Fruit fly (Drosophila melanogaster): ENCODE data around the gene CG1677.

Gene CG1677

DNA sequence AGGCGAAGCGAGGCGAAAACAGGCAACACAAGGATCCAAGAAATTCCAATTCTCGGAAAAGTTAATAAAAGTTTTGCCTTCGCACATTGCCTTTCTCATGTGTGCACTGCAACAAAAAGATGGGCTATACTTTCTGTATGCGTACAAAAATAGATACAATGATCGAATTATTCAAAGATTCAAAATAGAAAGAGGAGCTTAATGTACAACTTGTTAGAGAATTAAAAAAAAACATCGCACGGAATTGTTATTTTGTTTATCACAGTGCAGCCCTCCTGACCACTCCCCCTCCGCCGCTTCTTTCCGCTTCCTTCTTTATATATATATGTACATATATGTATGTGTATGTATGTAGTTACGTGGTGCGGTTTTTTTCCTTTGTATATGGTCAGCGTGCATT, 103.3 kb downstream of the CG1677 start (continued):
- TF ChIP-seq Mes4 (GFP tag; optimal IDR thresholded peaks at IDR 0.05) (no peak), Sox102F (GFP tag; optimal IDR thresholded peaks at IDR 0.05) (peak; percentile 43), Taf1 (GFP tag; IDR thresholded peaks at IDR 0.05) (no peak), CG10267 (tag; optimal IDR thresholded peaks at IDR 0.05) (peak; percentile 14), CG10147 (GFP tag; optimal IDR thresholded peaks at IDR 0.05) (no peak), Oli (tag; optimal IDR thresholded peaks at IDR 0.05) (peak; percentile 22), CG1603 (tag; optimal IDR thresholded peaks at IDR 0.05) (peak; percentile 35), Xbp1 (GFP tag; optimal IDR thresholded peaks at IDR 0.05) (peak; percentile 42), nmo (GFP tag; optimal IDR thresholded peaks at IDR 0.05) (peak; percentile 5), zfh1 (GFP tag; IDR thresholded peaks at IDR 0.05) (peak; percentile 65; the same call in 2 of the 3 replicates), CG14667 (GFP tag; IDR thresholded peaks at IDR 0.05) (peak; percentile 21; the same call in 1 of the 2 replicates), CG10366 (GFP tag; IDR thresholded peaks at IDR 0.05) (peak; percentile 29; the same call in 1 of the 2 replicates), tio (GFP tag; optimal IDR thresholded peaks at IDR 0.05) (no peak), pan (optimal IDR thresholded peaks at IDR 0.05) (no peak), pan (GFP tag; optimal IDR thresholded peaks at IDR 0.05 in 1 of 2, IDR thresholded peaks at IDR 0.05 in 1 of 2) (peak in 1 of 2 experiments; percentile 39), ewg (GFP tag; optimal IDR thresholded peaks at IDR 0.05) (peak; percentile 4), CG2678 (tag; optimal IDR thresholded peaks at IDR 0.05) (peak; percentile 15), CG10979 (tag; optimal IDR thresholded peaks at IDR 0.05) (peak; percentile 49), CoRest (tag; optimal IDR thresholded peaks at IDR 0.05) (peak; percentile 35), prd (optimal IDR thresholded peaks at IDR 0.05) (no peak), prd (GFP tag; IDR thresholded peaks at IDR 0.05) (peak; percentile 65; the same call in 2 of the 3 replicates), emc (GFP tag; optimal IDR thresholded peaks at IDR 0.05) (no peak), pum (GFP tag; optimal IDR thresholded peaks at IDR 0.05) (peak; percentile 24), exex (tag; optimal IDR thresholded peaks at IDR 0.05) (no peak), wor (GFP tag; IDR thresholded peaks at IDR 0.05) (0 out of 2 replicates have a peak, but pooled peaks have one; percentile 11), PHDP (tag; optimal IDR thresholded peaks at IDR 0.05) (peak; percentile 1), bowl (GFP tag; IDR thresholded peaks at IDR 0.05) (no peak), schlank (tag; optimal IDR thresholded peaks at IDR 0.05) (no peak)

DNA sequence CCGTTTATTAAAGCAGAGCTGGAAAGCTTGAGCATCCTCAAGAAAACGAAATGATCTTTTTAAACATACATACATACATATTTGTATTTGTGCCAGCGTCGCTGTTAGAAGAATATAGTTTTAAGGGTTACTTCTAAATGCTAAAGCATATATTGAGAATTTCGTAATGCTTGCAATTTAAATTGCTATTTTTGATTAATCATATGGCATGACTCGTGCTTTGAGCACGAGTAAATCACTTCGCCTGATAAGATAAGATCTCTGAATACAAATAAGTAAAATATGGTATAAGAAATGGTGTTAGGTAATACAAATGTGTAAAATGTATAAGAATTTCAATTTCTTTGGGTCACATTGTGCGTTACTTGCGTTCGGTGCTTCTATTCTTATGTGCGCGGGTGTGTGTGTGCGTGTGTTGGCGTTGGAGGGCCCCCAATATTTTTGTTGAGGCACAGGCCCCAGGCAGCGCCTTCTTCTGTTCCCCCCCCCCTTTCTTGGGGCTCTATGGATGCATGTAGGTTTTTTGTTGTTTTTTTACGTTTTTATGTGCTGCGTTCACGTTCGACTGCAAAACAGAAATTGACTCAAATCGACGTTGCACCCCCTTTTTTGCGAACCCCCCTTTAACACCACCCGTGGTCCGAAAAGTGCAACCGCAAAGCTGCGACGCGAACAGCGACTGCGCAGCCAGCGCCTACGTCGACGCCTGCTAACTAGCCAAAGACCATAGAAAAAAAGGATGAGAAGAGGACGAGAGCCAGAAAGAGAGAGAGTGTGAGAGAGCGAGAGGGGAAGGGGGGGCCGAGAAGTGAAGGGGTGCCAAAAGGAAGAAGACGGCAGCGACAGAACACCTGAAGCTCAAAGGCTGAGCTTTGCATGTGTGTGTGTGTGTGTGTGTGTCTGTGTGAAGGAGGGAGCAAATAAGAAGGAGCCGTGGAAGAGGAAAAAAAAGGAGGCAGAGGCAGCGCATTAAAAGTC, 104.0 kb downstream of the CG1677 start:
- TF ChIP-seq CG15073 (GFP tag; optimal IDR thresholded peaks at IDR 0.05) = peak; percentile 27
- TF ChIP-seq ham (GFP tag; IDR thresholded peaks at IDR 0.05) = no peak
- TF ChIP-seq dmrt99B (tag; optimal IDR thresholded peaks at IDR 0.05) = peak; percentile 76
- TF ChIP-seq sqz (GFP tag; optimal IDR thresholded peaks at IDR 0.05) = peak; percentile 19
- TF ChIP-seq bab2 (GFP tag; optimal IDR thresholded peaks at IDR 0.05) = no peak
- peak; percentile 79; the same call in 2 of the 3 replicates for TF ChIP-seq sr (GFP tag; IDR thresholded peaks at IDR 0.05)
- TF ChIP-seq CG1024 (GFP tag; IDR thresholded peaks at IDR 0.05) = no peak
- TF ChIP-seq exex (tag; optimal IDR thresholded peaks at IDR 0.05) = peak; percentile 26
- TF ChIP-seq stwl (tag; optimal IDR thresholded peaks at IDR 0.05) = no peak
- TF ChIP-seq Nf-YA (GFP tag; IDR thresholded peaks at IDR 0.05) = 0 out of 2 replicates have a peak, but pooled peaks have one; percentile 5
- 0 out of 2 replicates have a peak, but pooled peaks have one; percentile 20 for TF ChIP-seq CG6689 (GFP tag; IDR thresholded peaks at IDR 0.05)
- peak; percentile 33 for TF ChIP-seq Ada2b (GFP tag; IDR thresholded peaks at IDR 0.05)
- peak; percentile 60 for TF ChIP-seq CG12659 (GFP tag; optimal IDR thresholded peaks at IDR 0.05)
- no peak for TF ChIP-seq GATAe (GFP tag; conservative IDR thresholded peaks at IDR 0.05)
- no peak for TF ChIP-seq pan (optimal IDR thresholded peaks at IDR 0.05)
- TF ChIP-seq pan (GFP tag; optimal IDR thresholded peaks at IDR 0.05 in 1 of 2, IDR thresholded peaks at IDR 0.05 in 1 of 2) = peak in 1 of 2 experiments; percentile 73
- no peak for TF ChIP-seq Dbx (GFP tag; IDR thresholded peaks at IDR 0.05)
- TF ChIP-seq CG15011 (GFP tag; optimal IDR thresholded peaks at IDR 0.05) = peak; percentile 35
- 0 out of 3 replicates have a peak, but pooled peaks have one; percentile 43 for TF ChIP-seq CG34422 (GFP tag; IDR thresholded peaks at IDR 0.05)
- peak; percentile 20 for TF ChIP-seq Atf-2 (GFP tag; optimal IDR thresholded peaks at IDR 0.05)
- TF ChIP-seq Six4 (GFP tag; optimal IDR thresholded peaks at IDR 0.05) = peak; percentile 45
- TF ChIP-seq Optix (GFP tag; IDR thresholded peaks at IDR 0.05) = peak; percentile 71
- peak; percentile 38; the same call in 1 of the 2 replicates for TF ChIP-seq CG5953 (GFP tag; IDR thresholded peaks at IDR 0.05)
- peak; percentile 64 for TF ChIP-seq CG18619 (GFP tag; optimal IDR thresholded peaks at IDR 0.05)

Measured in whole organism, embryonic.